Fruit fly (Drosophila melanogaster): ENCODE results near the gene Bet3.

DNA sequence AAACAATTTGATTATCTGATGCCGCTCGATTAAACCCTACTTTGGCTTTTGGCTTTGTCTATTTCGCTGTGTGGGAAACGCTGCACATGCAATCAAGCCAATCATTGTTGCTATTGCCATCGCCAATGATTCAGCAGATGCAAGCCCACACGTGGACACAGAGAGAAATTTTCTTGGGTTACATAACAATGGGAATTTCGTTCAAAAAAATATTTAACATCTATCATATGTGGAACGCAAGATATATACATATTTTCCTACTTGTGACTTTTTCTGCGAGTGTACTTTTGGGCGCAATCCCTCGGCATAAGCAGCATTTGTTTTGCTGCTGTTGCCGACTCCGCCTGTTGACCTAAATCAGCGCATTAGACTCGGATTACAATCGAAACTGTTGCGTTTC, 22.7 kb downstream of the Bet3 start:
- TF ChIP-seq Pif1B (GFP tag; optimal IDR thresholded peaks at IDR 0.05) (peak; percentile 5), CG8159 (tag; optimal IDR thresholded peaks at IDR 0.05) (peak; percentile 47), CG15710 (tag; optimal IDR thresholded peaks at IDR 0.05) (peak; percentile 40), CG17806 (tag; optimal IDR thresholded peaks at IDR 0.05) (peak; percentile 64), CG8301 (tag; optimal IDR thresholded peaks at IDR 0.05) (peak; percentile 53), CG10348 (GFP tag; IDR thresholded peaks at IDR 0.05) (no peak), CG12605 (GFP tag; IDR thresholded peaks at IDR 0.05) (peak; percentile 62)

Measured in whole organism, pupa.